Fruit fly (Drosophila melanogaster) whole organism, embryonic: ENCODE data around the gene Snx27.

ENCODE experiments used
- Adf1 ChIP-seq: fragments of 200-800 bp; sonication (Bioruptor generic); IDR thresholded peaks from 2 replicates; pipeline ENCODE4 v1.3.6; 2022; ENCODE audit warnings: missing biosample characterization, missing genetic modification characterization
- Antp ChIP-seq: fragments of 200-800 bp; sonication (Bioruptor generic); optimal IDR thresholded peaks from 3 replicates; lab custom pipeline; 2016; ENCODE audit warnings: missing biosample characterization, missing genetic modification characterization
- Bgb ChIP-seq: fragments of 200-800 bp; sonication (Bioruptor generic); IDR thresholded peaks from 2 replicates; pipeline ENCODE4 v1.3.6; 2022; ENCODE audit warnings: missing biosample characterization, missing genetic modification characterization; ENCODE audit not compliant: partially characterized antibody
- CG10321 ChIP-seq: fragments of 200-800 bp; sonication (Bioruptor generic); IDR thresholded peaks from 2 replicates; pipeline ENCODE4 v1.3.6; 2022; ENCODE audit warnings: missing biosample characterization, missing genetic modification characterization
- CG11695 ChIP-seq: fragments of 200-800 bp; sonication (Bioruptor generic); IDR thresholded peaks from 3 replicates; pipeline ENCODE4 v1.3.6; 2022; ENCODE audit warnings: missing biosample characterization, missing genetic modification characterization
- CG12155 ChIP-seq: fragments of 200-800 bp; sonication (Bioruptor generic); optimal IDR thresholded peaks from 3 replicates; lab custom pipeline; 2016; ENCODE audit warnings: missing biosample characterization, missing genetic modification characterization
- CG12219 ChIP-seq: fragments of 200-800 bp; sonication (Bioruptor generic); optimal IDR thresholded peaks from 3 replicates; lab custom pipeline; 2018; ENCODE audit warnings: missing biosample characterization, mild to moderate bottlenecking, missing genetic modification characterization
- CG14014 ChIP-seq: fragments of 200-800 bp; sonication (Bioruptor generic); IDR thresholded peaks from 2 replicates; pipeline ENCODE4 v1.3.6; 2022; ENCODE audit warnings: missing biosample characterization, missing genetic modification characterization
- CG14441 ChIP-seq: fragments of 200-800 bp; sonication (Bioruptor generic); IDR thresholded peaks from 2 replicates; pipeline ENCODE4 v1.3.6; 2022; ENCODE audit warnings: missing biosample characterization, missing genetic modification characterization
- CG15514 ChIP-seq: fragments of 200-800 bp; sonication (Bioruptor generic); optimal IDR thresholded peaks from 3 replicates; lab custom pipeline; 2017; ENCODE audit warnings: missing biosample characterization, missing genetic modification characterization, mild to moderate bottlenecking, moderate library complexity, missing genetic modification reagents
- CG1832 ChIP-seq: fragments of 200-800 bp; sonication (Bioruptor generic); optimal IDR thresholded peaks from 2 replicates; lab custom pipeline; 2017; ENCODE audit warnings: missing biosample characterization, mild to moderate bottlenecking, missing genetic modification characterization, inconsistent platforms
- CG2875 ChIP-seq: fragments of 200-800 bp; sonication (Bioruptor generic); optimal IDR thresholded peaks from 2 replicates; lab custom pipeline; 2017; ENCODE audit warnings: missing biosample characterization, mild to moderate bottlenecking, missing genetic modification characterization, missing genetic modification reagents
- CG3995 ChIP-seq: fragments of 200-800 bp; sonication (Bioruptor generic); optimal IDR thresholded peaks from 3 replicates; lab custom pipeline; 2016; ENCODE audit warnings: missing biosample characterization, missing genetic modification characterization
- CG4424 ChIP-seq: fragments of 200-800 bp; sonication (Bioruptor generic); optimal IDR thresholded peaks from 3 replicates; lab custom pipeline; 2016; ENCODE audit warnings: missing biosample characterization, missing genetic modification characterization
- CG6175 ChIP-seq: fragments of 200-800 bp; sonication (Bioruptor generic); IDR thresholded peaks from 3 replicates; pipeline ENCODE4 v1.3.6; 2022; ENCODE audit warnings: missing biosample characterization, missing genetic modification characterization
- CG6683 ChIP-seq: fragments of 200-800 bp; sonication (Bioruptor generic); optimal IDR thresholded peaks from 2 replicates; lab custom pipeline; 2017; ENCODE audit warnings: missing biosample characterization, mild to moderate bottlenecking, missing genetic modification characterization, missing genetic modification reagents
- CG6689 ChIP-seq: fragments of 200-800 bp; sonication (Bioruptor generic); IDR thresholded peaks from 2 replicates; pipeline ENCODE4 v1.3.6; 2022; ENCODE audit warnings: missing biosample characterization, missing genetic modification characterization
- CG6813 ChIP-seq: fragments of 200-800 bp; sonication (Bioruptor generic); optimal IDR thresholded peaks from 2 replicates; lab custom pipeline; 2017; ENCODE audit warnings: missing biosample characterization, missing genetic modification characterization, mild to moderate bottlenecking, moderate library complexity, missing genetic modification reagents
- CG7839 ChIP-seq: fragments of 200-800 bp; sonication (Bioruptor generic); optimal IDR thresholded peaks from 3 replicates; lab custom pipeline; 2018; ENCODE audit warnings: missing biosample characterization, mild to moderate bottlenecking, missing genetic modification characterization, moderate library complexity
- CG8290 ChIP-seq, 3 experiments: fragments of 200-800 bp; sonication (Bioruptor generic); optimal IDR thresholded peaks; 2 replicates each; lab custom pipeline; 2016 to 2019; ENCODE audit warnings: missing biosample characterization in 3 of 3, missing genetic modification characterization in 3 of 3, mild to moderate bottlenecking in 2 of 3, moderate library complexity in 1 of 3
- CG9932 ChIP-seq: fragments of 200-800 bp; sonication (Bioruptor generic); IDR thresholded peaks from 2 replicates; pipeline ENCODE4 v1.3.6; 2022; ENCODE audit warnings: missing biosample characterization, missing genetic modification characterization
- E2f1 ChIP-seq: fragments of 200-800 bp; sonication (Bioruptor generic); IDR thresholded peaks from 2 replicates; pipeline ENCODE4 v1.3.6; 2022; ENCODE audit warnings: missing biosample characterization, missing genetic modification characterization
- E2f2 ChIP-seq: fragments of 200-800 bp; sonication (Bioruptor generic); IDR thresholded peaks from 2 replicates; pipeline ENCODE4 v1.3.6; 2022; ENCODE audit warnings: missing biosample characterization, missing genetic modification characterization
- MBD-R2 ChIP-seq: fragments of 200-800 bp; sonication (Bioruptor generic); IDR thresholded peaks from 2 replicates; pipeline ENCODE4 v1.3.6; 2022; ENCODE audit warnings: missing biosample characterization, missing genetic modification characterization
- Mrtf ChIP-seq: fragments of 200-800 bp; sonication (Bioruptor generic); IDR thresholded peaks from 3 replicates; pipeline ENCODE4 v1.3.6; 2022; ENCODE audit warnings: missing biosample characterization, missing genetic modification characterization
- Ptx1 ChIP-seq: fragments of 200-800 bp; sonication (Bioruptor generic); IDR thresholded peaks from 2 replicates; pipeline ENCODE4 v1.3.6; 2022; ENCODE audit warnings: missing biosample characterization, missing genetic modification characterization
- Rfx ChIP-seq: fragments of 200-800 bp; sonication (Bioruptor generic); IDR thresholded peaks from 2 replicates; pipeline ENCODE4 v1.3.6; 2022; ENCODE audit warnings: missing biosample characterization, missing genetic modification characterization
- Taf1 ChIP-seq: fragments of 200-800 bp; sonication (Bioruptor generic); IDR thresholded peaks from 2 replicates; pipeline ENCODE4 v1.3.6; 2022; ENCODE audit warnings: missing biosample characterization, missing genetic modification characterization
- Tbp ChIP-seq: fragments of >200 bp; optimal IDR thresholded peaks from 2 replicates; lab custom pipeline; 2018; ENCODE audit warnings: missing biosample characterization, missing genetic modification characterization
- ara ChIP-seq: fragments of 200-800 bp; sonication (Bioruptor generic); IDR thresholded peaks from 2 replicates; pipeline ENCODE4 v1.3.6; 2022; ENCODE audit warnings: missing biosample characterization, missing genetic modification characterization
- ase ChIP-seq: fragments of 200-800 bp; sonication (Bioruptor generic); IDR thresholded peaks from 3 replicates; pipeline ENCODE4 v1.3.6; 2022; ENCODE audit warnings: missing biosample characterization, missing genetic modification characterization
- cato ChIP-seq: fragments of 200-800 bp; sonication (Bioruptor generic); optimal IDR thresholded peaks from 2 replicates; lab custom pipeline; 2016; ENCODE audit warnings: missing biosample characterization, missing genetic modification characterization, borderline replicate concordance
- caup ChIP-seq: fragments of 200-800 bp; sonication (Bioruptor generic); optimal IDR thresholded peaks from 3 replicates; lab custom pipeline; 2017; ENCODE audit warnings: missing biosample characterization, mild to moderate bottlenecking, missing genetic modification characterization, moderate library complexity; ENCODE audit not compliant: severe bottlenecking
- corto ChIP-seq: fragments of 200-800 bp; sonication (Bioruptor generic); optimal IDR thresholded peaks from 2 replicates; lab custom pipeline; 2016; ENCODE audit warnings: missing biosample characterization, mild to moderate bottlenecking, missing genetic modification characterization, moderate library complexity
- dimm ChIP-seq: fragments of 200-800 bp; sonication (Bioruptor generic); IDR thresholded peaks from 2 replicates; pipeline ENCODE4 v1.3.6; 2022; ENCODE audit warnings: missing biosample characterization, missing genetic modification characterization
- dmrt99B ChIP-seq: fragments of 200-800 bp; sonication (Bioruptor generic); optimal IDR thresholded peaks from 2 replicates; lab custom pipeline; 2018; ENCODE audit warnings: missing biosample characterization, mild to moderate bottlenecking, missing genetic modification characterization, moderate library complexity
- dysf ChIP-seq: fragments of 200-800 bp; sonication (Bioruptor generic); IDR thresholded peaks from 3 replicates; pipeline ENCODE4 v1.3.6; 2022; ENCODE audit warnings: missing biosample characterization, missing genetic modification characterization
- esg ChIP-seq: fragments of 200-800 bp; sonication (Bioruptor generic); conservative IDR thresholded peaks from 2 replicates; pipeline ENCODE4 v1.3.6; 2022; ENCODE audit warnings: missing biosample characterization, missing genetic modification characterization
- gem ChIP-seq: fragments of 200-800 bp; sonication (Bioruptor generic); optimal IDR thresholded peaks from 2 replicates; lab custom pipeline; 2019; ENCODE audit warnings: missing biosample characterization, mild to moderate bottlenecking, missing genetic modification characterization, moderate library complexity
- ken ChIP-seq: fragments of 200-800 bp; sonication (Bioruptor generic); IDR thresholded peaks from 3 replicates; pipeline ENCODE4 v1.3.6; 2022; ENCODE audit warnings: missing biosample characterization, missing genetic modification characterization
- klu ChIP-seq: fragments of 200-800 bp; sonication (Bioruptor generic); IDR thresholded peaks from 2 replicates; pipeline ENCODE4 v1.3.6; 2022; ENCODE audit warnings: missing biosample characterization, missing genetic modification characterization
- lmd ChIP-seq: fragments of 200-800 bp; sonication (Bioruptor generic); IDR thresholded peaks from 2 replicates; pipeline ENCODE4 v1.3.6; 2022; ENCODE audit warnings: missing biosample characterization, missing genetic modification characterization
- mam ChIP-seq: fragments of 200-800 bp; sonication (Bioruptor generic); optimal IDR thresholded peaks from 3 replicates; lab custom pipeline; 2016; ENCODE audit warnings: missing biosample characterization, missing genetic modification characterization
- pfk ChIP-seq: fragments of 200-800 bp; sonication (Bioruptor generic); optimal IDR thresholded peaks from 2 replicates; lab custom pipeline; 2018; ENCODE audit warnings: missing biosample characterization, mild to moderate bottlenecking, missing genetic modification characterization, moderate library complexity
- slbo ChIP-seq: fragments of 200-800 bp; sonication (Bioruptor generic); IDR thresholded peaks from 2 replicates; pipeline ENCODE4 v1.3.6; 2022; ENCODE audit warnings: missing biosample characterization, missing genetic modification characterization
- sr ChIP-seq: fragments of 200-800 bp; sonication (Bioruptor generic); IDR thresholded peaks from 3 replicates; pipeline ENCODE4 v1.3.6; 2022; ENCODE audit warnings: missing biosample characterization, missing genetic modification characterization
- unpg ChIP-seq: fragments of 200-800 bp; sonication (Bioruptor generic); optimal IDR thresholded peaks from 3 replicates; lab custom pipeline; 2018; ENCODE audit warnings: missing biosample characterization, mild to moderate bottlenecking, missing genetic modification characterization, moderate library complexity
- vvl ChIP-seq: fragments of 200-800 bp; sonication (Bioruptor generic); IDR thresholded peaks from 2 replicates; pipeline ENCODE4 v1.3.6; 2022; ENCODE audit warnings: missing biosample characterization, missing genetic modification characterization
- zfh1 ChIP-seq: fragments of 200-800 bp; sonication (Bioruptor generic); IDR thresholded peaks from 3 replicates; pipeline ENCODE4 v1.3.6; 2022; ENCODE audit warnings: missing biosample characterization, missing genetic modification characterization

Gene Snx27

dm6 chrX:5737157-5737556 lies 674 bp downstream of the Snx27 start (continued):
- TF ChIP-seq CG3995 (GFP tag; lab: Kevin White, UChicago) (no peak), CG12219 (GFP tag; lab: Kevin White, UChicago) (no peak), CG11695 (GFP tag; lab: Robert Waterston, UW) (0 out of 3 replicates have a peak, but pooled peaks have one; percentile 36), Adf1 (GFP tag; lab: Robert Waterston, UW) (peak; percentile 81), E2f2 (GFP tag; lab: Robert Waterston, UW) (peak; percentile 12; the same call in 1 of the 2 replicates), CG6683 (GFP tag; lab: Kevin White, UChicago) (no peak), CG6175 (peak; percentile 41; the same call in 1 of the 3 replicates), zfh1 (GFP tag; lab: Robert Waterston, UW) (peak; percentile 50; the same call in 2 of the 3 replicates), CG10321 (GFP tag; lab: Robert Waterston, UW) (0 out of 2 replicates have a peak, but pooled peaks have one; percentile 23), CG2875 (GFP tag; lab: Kevin White, UChicago) (no peak), MBD-R2 (GFP tag; lab: Robert Waterston, UW) (0 out of 2 replicates have a peak, but pooled peaks have one; percentile 35), Taf1 (GFP tag; lab: Robert Waterston, UW) (0 out of 2 replicates have a peak, but pooled peaks have one; percentile 15), Rfx (peak; percentile 57), ken (GFP tag; lab: Robert Waterston, UW) (0 out of 3 replicates have a peak, but pooled peaks have one; percentile 32), lmd (GFP tag; lab: Robert Waterston, UW) (peak; percentile 30; the same call in 1 of the 2 replicates), slbo (peak; percentile 61), Mrtf (GFP tag; lab: Robert Waterston, UW) (peak; percentile 50; the same call in 1 of the 3 replicates), Ptx1 (GFP tag; lab: Robert Waterston, UW) (0 out of 2 replicates have a peak, but pooled peaks have one; percentile 24), CG1832 (GFP tag; lab: Kevin White, UChicago) (peak; percentile 70), unpg (GFP tag; lab: Kevin White, UChicago) (peak; percentile 7), Antp (peak; percentile 42), CG6689 (GFP tag; lab: Robert Waterston, UW) (peak; percentile 47), klu (0 out of 2 replicates have a peak, but pooled peaks have one; percentile 42), vvl (GFP tag; lab: Robert Waterston, UW) (peak; percentile 76), corto (no peak), CG12155 (GFP tag; lab: Kevin White, UChicago) (peak; percentile 12), mam (GFP tag; lab: Kevin White, UChicago) (peak; percentile 8), CG9932 (GFP tag; lab: Robert Waterston, UW) (peak; percentile 57), cato (no peak), Bgb (GFP tag; lab: Robert Waterston, UW) (peak; percentile 37; the same call in 1 of the 2 replicates), Tbp (no peak), CG15514 (peak; percentile 35), CG7839 (peak; percentile 29), ara (GFP tag; lab: Robert Waterston, UW) (peak; percentile 47; the same call in 1 of the 2 replicates), caup (GFP tag; lab: Kevin White, UChicago) (peak; percentile 20), sr (GFP tag; lab: Robert Waterston, UW) (peak; percentile 82; the same call in 2 of the 3 replicates), esg (0 out of 2 replicates have a peak, but pooled peaks have one; percentile 14), E2f1 (GFP tag; lab: Robert Waterston, UW) (peak; percentile 17; the same call in 1 of the 2 replicates), dimm (GFP tag; lab: Robert Waterston, UW) (no peak), ase (peak; percentile 27; the same call in 1 of the 3 replicates), dysf (GFP tag; lab: Robert Waterston, UW) (peak; percentile 49; the same call in 1 of the 3 replicates), CG4424 (peak; percentile 22), gem (tag; lab: Kevin White, UChicago) (peak; percentile 8), dmrt99B (tag; lab: Kevin White, UChicago) (peak; percentile 6), pfk (peak; percentile 33), CG14014 (GFP tag; lab: Robert Waterston, UW) (0 out of 2 replicates have a peak, but pooled peaks have one; percentile 8), CG14441 (peak; percentile 61), CG8290 (GFP tag; optimal IDR thresholded peaks at IDR 0.05; lab: Kevin White, UChicago) (no peak), CG8290 (tag; optimal IDR thresholded peaks at IDR 0.05; lab: Kevin White, UChicago) (peak in 1 of 2 experiments; percentile 61), CG6813 (GFP tag; lab: Kevin White, UChicago) (peak; percentile 41)
